Worm (Caenorhabditis elegans) whole organism, early embryonic: ENCODE measurements around the gene F52F10.2.

Source experiments
- ama-1 ChIP-seq: fragments of 150-350 bp; optimal IDR thresholded peaks from 2 replicates; lab custom pipeline; 2014
- ceh-36 ChIP-seq: sonication (generic microtip); optimal IDR thresholded peaks from 2 replicates; lab custom pipeline; 2016; ENCODE audit warnings: missing genetic modification characterization, inconsistent platforms, missing compliant biosample characterization
- ets-7 ChIP-seq: sonication (generic microtip); optimal IDR thresholded peaks from 2 replicates; lab custom pipeline; 2016; ENCODE audit warnings: missing genotype, missing genetic modification characterization, missing compliant biosample characterization
- flt-1 ChIP-seq: fragments of 200-800 bp; sonication (Bioruptor generic); IDR thresholded peaks from 2 replicates; pipeline ENCODE4 v1.3.6; 2022; ENCODE audit warnings: missing genetic modification characterization, missing compliant biosample characterization
- hmbx-1 ChIP-seq: sonication (generic microtip); optimal IDR thresholded peaks from 2 replicates; lab custom pipeline; 2016; ENCODE audit warnings: mild to moderate bottlenecking, missing genetic modification characterization, missing compliant biosample characterization
- tbx-11 ChIP-seq: fragments of 200-800 bp; sonication (Bioruptor generic); IDR thresholded peaks from 2 replicates; pipeline ENCODE4 v1.3.6; 2022; ENCODE audit warnings: missing genetic modification characterization, missing compliant biosample characterization
- tbx-37 ChIP-seq: fragments of 200-800 bp; sonication (Bioruptor generic); conservative IDR thresholded peaks from 2 replicates; pipeline ENCODE4 v1.3.6; 2022; ENCODE audit warnings: missing genetic modification reagents, missing genetic modification characterization, missing compliant biosample characterization
- tra-4 ChIP-seq: sonication (generic microtip); optimal IDR thresholded peaks from 2 replicates; lab custom pipeline; 2017; ENCODE audit warnings: missing genetic modification characterization, missing compliant biosample characterization

- TF ChIP-seq ama-1 (lab: Kevin White, UChicago) = no peak
- TF ChIP-seq tbx-37 (GFP tag; lab: Robert Waterston, UW) = no peak
- TF ChIP-seq tra-4 (tag; lab: Kevin White, UChicago) = no peak
- no peak for TF ChIP-seq hmbx-1 (tag; lab: Kevin White, UChicago)
- TF ChIP-seq tbx-11 (GFP tag; lab: Robert Waterston, UW) = no peak
- no peak for TF ChIP-seq ceh-36
- TF ChIP-seq flt-1 (GFP tag; lab: Robert Waterston, UW) = no peak
- TF ChIP-seq ets-7 (tag; lab: Kevin White, UChicago) = no peak
Measured at ce11 chrV:1499140-1499539, 48.8 kb upstream of the F52F10.2 start, which contains the start of gene sru-27.
